Worm (Caenorhabditis elegans) whole organism, L2 larva: ENCODE measurements around the gene K03B8.14.
A peak's percentile ranks its signal among the peaks of the same experiment; 100 is the strongest.

ENCODE experiments used
- alr-1 ChIP-seq: fragments of 150-350 bp; optimal IDR thresholded peaks from 2 replicates; lab custom pipeline; 2014; ENCODE audit warnings: missing biosample characterization, missing genetic modification characterization
- ama-1 ChIP-seq: fragments of 150-350 bp; optimal IDR thresholded peaks from 2 replicates; lab custom pipeline; 2018; ENCODE audit warnings: inconsistent platforms
- elt-1 ChIP-seq: fragments of 150-350 bp; optimal IDR thresholded peaks from 2 replicates; lab custom pipeline; 2014; ENCODE audit warnings: missing biosample characterization, missing genetic modification characterization
- elt-3 ChIP-seq: sonication (generic microtip); optimal IDR thresholded peaks from 2 replicates; lab custom pipeline; 2017; ENCODE audit warnings: missing biosample characterization, missing genetic modification characterization
- fos-1 ChIP-seq: fragments of 150-350 bp; optimal IDR thresholded peaks from 2 replicates; lab custom pipeline; 2014; ENCODE audit warnings: missing biosample characterization, missing genetic modification characterization
- lin-39 ChIP-seq: fragments of 150-350 bp; optimal IDR thresholded peaks from 2 replicates; lab custom pipeline; 2014; ENCODE audit warnings: missing biosample characterization, missing genetic modification reagents, missing genetic modification characterization
- nhr-10 ChIP-seq: sonication (generic microtip); optimal IDR thresholded peaks from 2 replicates; lab custom pipeline; 2017; ENCODE audit warnings: missing biosample characterization, missing genetic modification characterization
- nhr-12 ChIP-seq: fragments of 150-350 bp; optimal IDR thresholded peaks from 2 replicates; lab custom pipeline; 2014; ENCODE audit warnings: missing biosample characterization, missing genetic modification characterization
- nhr-25 ChIP-seq: fragments of 150-350 bp; sonication (generic microtip); optimal IDR thresholded peaks from 3 replicates; lab custom pipeline; 2014; ENCODE audit warnings: missing biosample characterization, missing genetic modification characterization
- sma-9 ChIP-seq, 2 experiments: fragments of 150-350 bp in 1 of 2; sonication (generic microtip) in 1 of 2; optimal IDR thresholded peaks; 2 replicates each; lab custom pipeline; 2014 to 2016; ENCODE audit warnings: missing genetic modification characterization in 2 of 2, mild to moderate bottlenecking in 1 of 2, missing biosample characterization in 1 of 2, missing compliant biosample characterization in 1 of 2, missing genetic modification reagents in 1 of 2, moderate library complexity in 1 of 2
- unc-39 ChIP-seq: fragments of 150-350 bp; optimal IDR thresholded peaks from 2 replicates; lab custom pipeline; 2014; ENCODE audit warnings: missing biosample characterization, missing genetic modification characterization
- zag-1 ChIP-seq: fragments of 150-350 bp; optimal IDR thresholded peaks from 2 replicates; lab custom pipeline; 2014; ENCODE audit warnings: missing biosample characterization, missing genetic modification characterization
- ztf-4 ChIP-seq: fragments of 150-350 bp; optimal IDR thresholded peaks from 2 replicates; lab custom pipeline; 2014; ENCODE audit warnings: missing biosample characterization, missing genetic modification characterization

ce11 chrV:11403702-11404101 lies 13.4 kb downstream of the K03B8.14 start:
- no peak for TF ChIP-seq elt-1 (tag; lab: Kevin White, UChicago)
- TF ChIP-seq ama-1 (lab: Kevin White, UChicago) = no peak
- no peak for TF ChIP-seq lin-39
- TF ChIP-seq ztf-4 = no peak
- peak; percentile 24 for TF ChIP-seq sma-9 (GFP tag; optimal IDR thresholded peaks at IDR 0.05; lab: Kevin White, UChicago)
- TF ChIP-seq sma-9 (tag; optimal IDR thresholded peaks at IDR 0.05; lab: Kevin White, UChicago) = no peak
- TF ChIP-seq elt-3 = no peak
- no peak for TF ChIP-seq nhr-10
- TF ChIP-seq nhr-25 (tag; lab: Kevin White, UChicago) = no peak
- TF ChIP-seq nhr-12 (tag; lab: Kevin White, UChicago) = no peak
- peak; percentile 70 for TF ChIP-seq fos-1
- no peak for TF ChIP-seq zag-1 (tag; lab: Kevin White, UChicago)
- no peak for TF ChIP-seq unc-39
- TF ChIP-seq alr-1 (tag; lab: Kevin White, UChicago) = no peak
